Fruit fly (Drosophila melanogaster): ENCODE measurements around the gene CG6340.

CG6340 gene

DNA sequence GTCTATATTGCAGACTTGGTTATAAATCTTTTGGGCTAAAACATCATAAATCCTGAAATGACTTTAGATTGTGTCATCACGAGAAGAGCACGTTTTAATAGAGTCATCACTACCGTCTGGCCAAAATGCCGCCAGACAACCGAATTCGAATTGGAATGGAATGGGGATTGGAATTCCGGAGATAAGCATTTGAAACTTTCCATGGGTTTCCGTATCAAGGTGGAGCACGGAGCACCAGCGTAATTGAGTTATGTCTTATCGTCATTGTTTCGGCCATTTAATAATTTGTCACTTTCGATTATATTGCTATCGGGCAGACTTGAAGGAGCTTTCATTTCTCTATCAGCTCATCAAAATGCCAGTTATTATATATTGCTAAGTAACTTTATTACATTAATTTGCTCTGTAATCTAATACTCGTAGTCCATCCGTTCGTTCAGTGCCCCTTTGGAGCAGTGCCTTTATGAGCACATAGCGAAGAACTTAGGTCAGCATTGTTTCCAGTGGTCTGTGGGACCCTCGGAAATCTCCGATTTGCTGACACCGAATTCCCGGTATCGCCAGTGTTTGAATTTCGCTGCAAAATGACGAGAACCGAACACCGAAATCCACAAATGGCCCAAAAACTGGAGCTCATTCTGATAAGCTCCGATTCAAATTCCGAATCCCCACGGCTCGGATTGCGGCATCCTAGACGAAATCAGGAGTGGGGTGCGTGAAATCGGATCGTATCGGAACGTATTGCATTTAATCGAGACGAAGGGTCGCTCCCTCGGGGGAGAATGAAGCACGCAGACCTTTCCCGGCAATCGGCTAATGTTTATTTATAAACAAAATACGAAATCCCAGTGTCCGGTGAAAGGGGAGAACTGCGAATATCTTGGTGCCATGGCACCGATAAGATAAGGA, 18.1 kb downstream of the CG6340 start:
- TF ChIP-seq insv (optimal IDR thresholded peaks at IDR 0.05) (no peak), h (optimal IDR thresholded peaks at IDR 0.05) (no peak), Myc (optimal IDR thresholded peaks at IDR 0.05) (no peak), Sin3A (optimal IDR thresholded peaks at IDR 0.05) (no peak), ttk (optimal IDR thresholded peaks at IDR 0.05) (no peak), psq (optimal IDR thresholded peaks at IDR 0.05) (no peak)

DNA sequence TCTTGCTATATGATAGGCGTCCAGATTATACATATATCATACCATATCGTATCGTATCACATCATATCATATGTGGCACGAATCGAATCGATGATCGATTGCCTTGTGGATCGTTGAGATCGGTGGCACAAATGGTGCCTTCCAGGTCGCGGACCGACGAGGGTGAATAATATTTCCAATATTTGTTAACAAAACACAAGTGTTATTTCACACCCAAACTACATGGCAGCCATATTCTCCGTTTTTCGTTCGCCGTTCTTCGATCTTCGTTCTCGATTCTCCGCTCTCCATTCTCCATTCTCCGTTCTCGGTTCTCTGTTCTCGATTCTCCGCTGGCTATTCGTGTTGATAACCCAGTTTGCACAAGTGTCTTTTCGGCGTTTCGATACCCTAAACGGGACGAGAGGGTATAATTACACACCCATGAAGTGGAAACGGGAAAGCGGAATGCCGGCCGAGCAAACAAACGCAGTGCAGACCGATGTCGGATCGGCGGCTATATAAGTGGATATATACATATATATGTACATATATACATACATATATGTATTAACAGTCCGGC, 19.6 kb downstream of the CG6340 start:
- TF ChIP-seq Myc (optimal IDR thresholded peaks at IDR 0.05): no peak
- TF ChIP-seq Sin3A (optimal IDR thresholded peaks at IDR 0.05): no peak
- no peak for TF ChIP-seq ttk (optimal IDR thresholded peaks at IDR 0.05)
- no peak for TF ChIP-seq insv (optimal IDR thresholded peaks at IDR 0.05)
- no peak for TF ChIP-seq psq (optimal IDR thresholded peaks at IDR 0.05)
- TF ChIP-seq h (optimal IDR thresholded peaks at IDR 0.05): no peak

DNA sequence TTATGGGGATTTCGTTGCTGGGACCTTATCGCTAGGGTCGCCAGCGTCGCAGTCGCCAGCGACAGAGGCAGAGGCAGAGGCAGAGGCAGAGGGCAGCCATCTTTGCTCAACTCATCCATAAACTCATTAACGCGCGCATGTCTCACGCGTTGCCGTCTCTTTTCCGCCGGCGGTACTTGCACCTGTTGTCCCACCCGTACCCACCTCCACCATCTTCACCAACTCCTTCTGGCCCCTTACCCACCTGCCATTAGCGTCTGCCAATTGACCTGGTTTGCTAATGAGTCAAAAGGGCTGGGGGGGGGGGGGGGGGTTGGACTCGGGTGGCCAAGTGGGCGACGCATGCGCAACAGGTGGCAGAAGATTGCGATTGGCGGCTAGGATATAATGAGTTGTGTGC, 20.7 kb downstream of the CG6340 start:
- TF ChIP-seq ttk (optimal IDR thresholded peaks at IDR 0.05) (peak; percentile 54), insv (optimal IDR thresholded peaks at IDR 0.05) (no peak)

DNA sequence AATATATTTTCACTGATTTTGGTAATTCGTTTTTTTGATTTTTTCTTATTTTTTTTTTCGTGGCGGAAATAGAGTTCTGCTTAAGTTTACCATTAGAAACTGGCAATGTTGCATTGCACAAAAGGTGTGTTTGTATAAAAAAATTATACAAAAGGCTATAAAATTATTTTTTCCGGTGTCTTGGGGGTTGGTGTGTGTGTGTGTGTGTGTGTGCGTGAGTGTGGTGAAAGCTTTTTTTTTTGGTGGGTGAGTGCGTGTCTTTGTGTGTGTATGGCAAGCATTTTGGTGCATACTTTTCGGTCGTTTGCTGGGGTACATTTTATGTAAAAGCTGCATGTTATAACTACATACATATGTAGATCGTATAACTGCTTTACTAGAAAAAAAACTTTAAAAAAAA, 29.2 kb downstream of the CG6340 start:
- TF ChIP-seq Sin3A (optimal IDR thresholded peaks at IDR 0.05) (no peak), psq (optimal IDR thresholded peaks at IDR 0.05) (no peak), insv (optimal IDR thresholded peaks at IDR 0.05) (no peak), Myc (optimal IDR thresholded peaks at IDR 0.05) (no peak), ttk (optimal IDR thresholded peaks at IDR 0.05) (no peak), h (optimal IDR thresholded peaks at IDR 0.05) (no peak)

DNA sequence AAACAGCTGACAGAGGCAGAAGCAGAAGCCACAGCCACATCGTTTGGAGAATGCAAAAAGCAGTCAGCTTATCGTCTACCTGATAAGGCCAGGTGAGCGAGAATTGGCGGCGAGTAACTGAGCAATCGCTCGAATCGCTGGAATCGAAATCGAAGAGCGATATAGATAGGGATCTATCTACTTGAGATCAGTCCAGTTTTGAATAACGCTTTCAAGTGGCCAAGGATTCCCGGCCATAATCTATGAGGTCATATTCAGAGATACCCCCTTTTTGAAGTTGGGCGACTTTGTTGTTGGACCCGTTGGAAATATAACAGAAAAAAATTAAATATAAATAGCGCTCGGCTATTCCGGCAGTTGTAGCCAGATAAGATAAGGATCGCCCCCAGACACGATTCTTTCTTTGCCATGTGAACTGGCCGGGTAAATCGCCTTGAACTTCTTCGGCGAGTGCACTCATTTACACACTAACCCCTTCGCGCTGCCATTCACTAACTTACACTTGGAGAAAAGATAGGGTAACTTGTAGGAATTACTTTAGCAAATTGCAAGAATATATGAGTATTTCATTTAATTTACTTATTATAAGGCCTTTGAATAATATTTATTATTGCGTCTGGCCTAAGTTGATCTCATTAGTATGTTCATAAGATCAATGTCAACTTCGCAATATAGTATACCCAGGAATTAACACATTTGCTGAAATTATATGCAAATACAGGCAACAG, 40.4 kb downstream of the CG6340 start:
- TF ChIP-seq Myc (optimal IDR thresholded peaks at IDR 0.05): no peak
- TF ChIP-seq h (optimal IDR thresholded peaks at IDR 0.05): no peak
- no peak for TF ChIP-seq ttk (optimal IDR thresholded peaks at IDR 0.05)
- no peak for TF ChIP-seq psq (optimal IDR thresholded peaks at IDR 0.05)
- no peak for TF ChIP-seq insv (optimal IDR thresholded peaks at IDR 0.05)
- TF ChIP-seq Sin3A (optimal IDR thresholded peaks at IDR 0.05): no peak

DNA sequence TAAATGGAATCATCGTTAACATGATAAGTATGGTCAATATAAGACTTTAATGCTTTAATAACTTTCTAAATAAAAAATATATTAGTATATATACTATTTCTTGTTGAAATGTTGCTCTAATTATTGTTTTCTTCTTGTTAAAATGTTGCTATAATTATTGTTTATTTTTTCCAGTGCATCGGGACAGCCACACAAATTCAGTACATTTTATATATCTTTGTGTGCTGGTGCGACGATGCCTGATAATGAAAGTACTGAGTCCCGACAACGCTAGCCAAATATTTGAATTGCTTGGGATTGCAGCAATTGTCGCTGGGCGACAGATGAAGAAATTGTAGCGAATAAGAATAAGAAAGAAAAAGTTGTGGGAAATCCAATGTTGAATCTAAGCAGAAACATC, 47.0 kb downstream of the CG6340 start:
- TF ChIP-seq Sin3A (optimal IDR thresholded peaks at IDR 0.05) (no peak), ttk (optimal IDR thresholded peaks at IDR 0.05) (no peak), psq (optimal IDR thresholded peaks at IDR 0.05) (no peak)

DNA sequence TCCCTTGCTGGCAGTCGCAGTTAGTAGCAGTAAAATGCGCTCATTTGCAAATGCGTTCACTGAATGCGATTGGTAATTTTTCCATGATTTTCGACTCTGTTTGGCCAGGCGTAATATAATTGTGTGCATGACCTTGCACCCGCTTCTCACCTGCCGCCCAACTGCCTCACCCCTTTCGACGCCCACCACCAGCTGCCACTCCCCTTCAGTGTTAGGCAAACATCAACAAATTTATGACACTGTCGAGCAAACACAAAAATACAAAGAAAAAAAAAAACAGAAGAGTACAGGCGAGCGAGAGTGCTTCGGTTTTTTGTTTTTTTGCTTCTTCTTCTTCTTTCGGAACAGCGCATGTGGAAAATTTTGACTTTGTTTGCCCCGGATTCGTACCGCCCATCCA, 47.8 kb downstream of the CG6340 start:
- TF ChIP-seq Sin3A (optimal IDR thresholded peaks at IDR 0.05): no peak
- TF ChIP-seq insv (optimal IDR thresholded peaks at IDR 0.05): no peak
- TF ChIP-seq Myc (optimal IDR thresholded peaks at IDR 0.05): no peak
- TF ChIP-seq psq (optimal IDR thresholded peaks at IDR 0.05): no peak
- no peak for TF ChIP-seq ttk (optimal IDR thresholded peaks at IDR 0.05)
- TF ChIP-seq h (optimal IDR thresholded peaks at IDR 0.05): no peak

DNA sequence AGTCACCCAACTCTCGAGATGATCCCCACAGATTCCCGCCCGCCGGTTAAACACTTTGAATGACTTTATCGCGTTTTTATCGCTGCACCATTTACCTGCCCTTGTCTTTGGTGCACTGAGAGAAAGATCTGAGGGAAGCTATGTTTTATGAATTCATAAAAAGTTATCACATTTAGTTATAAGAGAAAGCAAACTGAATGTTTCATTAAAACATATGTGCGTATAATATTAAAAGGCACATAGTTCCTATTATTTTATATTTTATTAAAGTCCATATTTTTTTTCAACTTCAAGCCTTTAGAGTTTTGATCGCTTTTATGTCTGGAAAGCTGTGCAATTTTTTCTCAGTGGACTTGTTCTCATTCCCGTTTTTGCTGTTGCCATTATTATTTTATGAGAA, 48.2 kb downstream of the CG6340 start:
- TF ChIP-seq Sin3A (optimal IDR thresholded peaks at IDR 0.05) (no peak), psq (optimal IDR thresholded peaks at IDR 0.05) (no peak), Myc (optimal IDR thresholded peaks at IDR 0.05) (no peak), ttk (optimal IDR thresholded peaks at IDR 0.05) (no peak), h (optimal IDR thresholded peaks at IDR 0.05) (no peak), insv (optimal IDR thresholded peaks at IDR 0.05) (no peak)

DNA sequence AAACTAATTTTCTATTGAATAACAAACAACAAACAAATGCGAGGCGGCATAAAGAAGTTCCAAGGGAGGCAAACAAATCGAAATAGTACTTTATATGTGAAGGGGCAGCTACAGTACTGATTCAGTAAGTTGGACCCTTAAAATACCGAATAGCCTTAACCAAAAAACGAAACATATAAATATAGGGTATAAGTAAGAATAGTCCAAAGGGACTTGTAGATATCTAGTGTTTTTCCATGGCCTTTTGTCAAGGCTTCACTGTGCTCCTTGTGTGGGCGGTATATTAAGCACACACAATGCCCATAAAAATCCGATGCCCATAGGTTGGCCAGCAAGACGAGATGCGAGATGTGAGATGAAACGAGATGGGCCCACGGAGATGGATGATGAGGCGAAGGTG, 49.9 kb downstream of the CG6340 start:
- no peak for TF ChIP-seq h (optimal IDR thresholded peaks at IDR 0.05)
- no peak for TF ChIP-seq ttk (optimal IDR thresholded peaks at IDR 0.05)
- TF ChIP-seq psq (optimal IDR thresholded peaks at IDR 0.05): no peak
- no peak for TF ChIP-seq Myc (optimal IDR thresholded peaks at IDR 0.05)
- no peak for TF ChIP-seq insv (optimal IDR thresholded peaks at IDR 0.05)
- TF ChIP-seq Sin3A (optimal IDR thresholded peaks at IDR 0.05): no peak
